Worm (Caenorhabditis elegans): ENCODE results near the gene Y77E11A.12.

DNA sequence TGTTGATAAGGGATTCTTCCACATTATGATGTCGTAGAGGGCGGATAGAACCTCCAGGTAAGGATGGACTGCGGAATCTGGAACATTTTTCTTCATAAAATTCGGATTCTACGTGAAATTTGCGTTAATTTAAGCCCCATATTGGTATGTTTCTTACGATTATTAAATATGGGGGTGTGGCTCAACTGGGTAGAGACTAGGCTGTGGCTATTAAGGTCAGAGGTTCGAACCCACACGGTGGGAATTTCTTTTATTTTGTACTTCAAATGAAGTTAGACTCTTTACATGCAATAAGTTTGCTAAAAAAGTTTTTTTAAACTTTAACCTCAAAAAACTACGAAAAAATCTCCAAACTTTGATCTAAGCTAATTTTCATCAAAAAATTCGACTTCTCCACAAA is 9.4 kb downstream of the Y77E11A.12 start:
- TF ChIP-seq F52B5.7 (tag; optimal IDR thresholded peaks at IDR 0.05) = no peak
- no peak for TF ChIP-seq dpl-1 (GFP tag; optimal IDR thresholded peaks at IDR 0.05)
- TF ChIP-seq lin-35 (GFP tag; optimal IDR thresholded peaks at IDR 0.05) = no peak

All from whole organism, young adult.